Worm (Caenorhabditis elegans) whole organism, early embryonic: ENCODE measurements around the gene ras-1.

ENCODE experiments used
- B0310.2 ChIP-seq: sonication (generic microtip); optimal IDR thresholded peaks from 2 replicates; lab custom pipeline; 2016; ENCODE audit warnings: mild to moderate bottlenecking, missing genetic modification characterization, missing compliant biosample characterization
- F13C5.2 ChIP-seq: sonication (generic microtip); optimal IDR thresholded peaks from 2 replicates; lab custom pipeline; 2017; ENCODE audit warnings: mild to moderate bottlenecking, missing genetic modification characterization, inconsistent platforms, missing compliant biosample characterization
- aly-1 ChIP-seq: sonication (generic microtip); optimal IDR thresholded peaks from 2 replicates; lab custom pipeline; 2016; ENCODE audit warnings: missing genetic modification characterization, missing compliant biosample characterization
- ama-1 ChIP-seq: fragments of 150-350 bp; optimal IDR thresholded peaks from 2 replicates; lab custom pipeline; 2014
- ceh-13 ChIP-seq: fragments of 200-800 bp; sonication (Bioruptor generic); optimal IDR thresholded peaks from 2 replicates; lab custom pipeline; 2018; ENCODE audit warnings: mild to moderate bottlenecking, missing genetic modification characterization, missing compliant biosample characterization
- ceh-36 ChIP-seq: sonication (generic microtip); optimal IDR thresholded peaks from 2 replicates; lab custom pipeline; 2016; ENCODE audit warnings: missing genetic modification characterization, inconsistent platforms, missing compliant biosample characterization
- ets-7 ChIP-seq: sonication (generic microtip); optimal IDR thresholded peaks from 2 replicates; lab custom pipeline; 2016; ENCODE audit warnings: missing genotype, missing genetic modification characterization, missing compliant biosample characterization
- flt-1 ChIP-seq: fragments of 200-800 bp; sonication (Bioruptor generic); IDR thresholded peaks from 2 replicates; pipeline ENCODE4 v1.3.6; 2022; ENCODE audit warnings: missing genetic modification characterization, missing compliant biosample characterization
- hmbx-1 ChIP-seq: sonication (generic microtip); optimal IDR thresholded peaks from 2 replicates; lab custom pipeline; 2016; ENCODE audit warnings: mild to moderate bottlenecking, missing genetic modification characterization, missing compliant biosample characterization
- hmg-4 ChIP-seq: fragments of 200-800 bp; sonication (Bioruptor generic); optimal IDR thresholded peaks from 2 replicates; lab custom pipeline; 2018; ENCODE audit warnings: mild to moderate bottlenecking, missing genetic modification characterization, missing compliant biosample characterization
- hnd-1 ChIP-seq: sonication (generic microtip); optimal IDR thresholded peaks from 2 replicates; lab custom pipeline; 2016; ENCODE audit warnings: missing genetic modification characterization, missing compliant biosample characterization
- pes-1 ChIP-seq: fragments of 200-800 bp; sonication (Bioruptor generic); IDR thresholded peaks from 2 replicates; pipeline ENCODE4 v1.3.6; 2022; ENCODE audit warnings: missing genetic modification reagents, missing genetic modification characterization, missing compliant biosample characterization
- scrt-1 ChIP-seq: fragments of 200-800 bp; sonication (Bioruptor generic); IDR thresholded peaks from 2 replicates; pipeline ENCODE4 v1.3.6; 2022; ENCODE audit warnings: missing genetic modification characterization, missing compliant biosample characterization
- sea-1 ChIP-seq: fragments of 200-800 bp; sonication (Bioruptor generic); conservative IDR thresholded peaks from 2 replicates; pipeline ENCODE4 v1.3.6; 2022; ENCODE audit warnings: missing genetic modification characterization, missing compliant biosample characterization
- tbx-11 ChIP-seq: fragments of 200-800 bp; sonication (Bioruptor generic); IDR thresholded peaks from 2 replicates; pipeline ENCODE4 v1.3.6; 2022; ENCODE audit warnings: missing genetic modification characterization, missing compliant biosample characterization
- tbx-37 ChIP-seq: fragments of 200-800 bp; sonication (Bioruptor generic); conservative IDR thresholded peaks from 2 replicates; pipeline ENCODE4 v1.3.6; 2022; ENCODE audit warnings: missing genetic modification reagents, missing genetic modification characterization, missing compliant biosample characterization
- tra-4 ChIP-seq: sonication (generic microtip); optimal IDR thresholded peaks from 2 replicates; lab custom pipeline; 2017; ENCODE audit warnings: missing genetic modification characterization, missing compliant biosample characterization

The ras-1 gene

ce11 chrII:12352115-12352514, at the start of gene ras-1:
TSS of gene ras-1 (minus strand) at chrII:12352243.
- TF ChIP-seq pes-1 (GFP tag; lab: Robert Waterston, UW) (no peak), ets-7 (tag; lab: Kevin White, UChicago) (no peak), ceh-36 (tag; lab: Kevin White, UChicago) (no peak), tra-4 (tag; lab: Kevin White, UChicago) (no peak), scrt-1 (GFP tag; lab: Robert Waterston, UW) (no peak)

ce11 chrII:12401791-12402190, 49.7 kb upstream of the ras-1 start, which contains the start of gene sre-29:
TSS of gene sre-29 (minus strand) at chrII:12401891.
- TF ChIP-seq F13C5.2 (tag; lab: Kevin White, UChicago) = no peak
- no peak for TF ChIP-seq B0310.2 (tag; lab: Kevin White, UChicago)
- TF ChIP-seq scrt-1 (GFP tag; lab: Robert Waterston, UW) = no peak
- TF ChIP-seq pes-1 (GFP tag; lab: Robert Waterston, UW) = no peak
- TF ChIP-seq tbx-11 = no peak
- TF ChIP-seq flt-1 (GFP tag; lab: Robert Waterston, UW) = no peak
- TF ChIP-seq hmg-4 = no peak
- TF ChIP-seq ama-1 (lab: Kevin White, UChicago) = no peak
- TF ChIP-seq aly-1 = no peak
- TF ChIP-seq sea-1 (GFP tag; lab: Robert Waterston, UW) = no peak
- TF ChIP-seq ceh-36 (tag; lab: Kevin White, UChicago) = no peak
- no peak for TF ChIP-seq hmbx-1 (tag; lab: Kevin White, UChicago)
- no peak for TF ChIP-seq ceh-13 (GFP tag; lab: Kevin White, UChicago)
- TF ChIP-seq tbx-37 = no peak

ce11 chrII:12397656-12398055, 45.6 kb upstream of the ras-1 start, which contains the start of gene F57G9.7:
TSS of gene F57G9.7 (minus strand) at chrII:12397756.
- TF ChIP-seq ama-1 (lab: Kevin White, UChicago) = no peak
- no peak for TF ChIP-seq tra-4 (tag; lab: Kevin White, UChicago)
- no peak for TF ChIP-seq F13C5.2 (tag; lab: Kevin White, UChicago)
- TF ChIP-seq ets-7 (tag; lab: Kevin White, UChicago) = no peak
- TF ChIP-seq sea-1 (GFP tag; lab: Robert Waterston, UW) = no peak
- TF ChIP-seq hmg-4 = no peak
- no peak for TF ChIP-seq pes-1 (GFP tag; lab: Robert Waterston, UW)
- no peak for TF ChIP-seq tbx-37
- no peak for TF ChIP-seq hmbx-1 (tag; lab: Kevin White, UChicago)
- TF ChIP-seq ceh-13 (GFP tag; lab: Kevin White, UChicago) = no peak
- TF ChIP-seq scrt-1 (GFP tag; lab: Robert Waterston, UW) = no peak
- no peak for TF ChIP-seq B0310.2 (tag; lab: Kevin White, UChicago)
- no peak for TF ChIP-seq tbx-11
- TF ChIP-seq flt-1 (GFP tag; lab: Robert Waterston, UW) = no peak

- no peak for TF ChIP-seq B0310.2 (tag; lab: Kevin White, UChicago)
- no peak for TF ChIP-seq ceh-13 (GFP tag; lab: Kevin White, UChicago)
- TF ChIP-seq pes-1 (GFP tag; lab: Robert Waterston, UW) = no peak
- TF ChIP-seq aly-1 = no peak
- TF ChIP-seq F13C5.2 (tag; lab: Kevin White, UChicago) = no peak
- TF ChIP-seq sea-1 (GFP tag; lab: Robert Waterston, UW) = no peak
- TF ChIP-seq ama-1 (lab: Kevin White, UChicago) = no peak
- TF ChIP-seq ceh-36 (tag; lab: Kevin White, UChicago) = no peak
- no peak for TF ChIP-seq hnd-1 (tag; lab: Kevin White, UChicago)
- no peak for TF ChIP-seq tbx-37
- TF ChIP-seq flt-1 (GFP tag; lab: Robert Waterston, UW) = no peak
- TF ChIP-seq tbx-11 = no peak
- no peak for TF ChIP-seq hmbx-1 (tag; lab: Kevin White, UChicago)
- TF ChIP-seq ets-7 (tag; lab: Kevin White, UChicago) = no peak
- no peak for TF ChIP-seq scrt-1 (GFP tag; lab: Robert Waterston, UW)
Observed at ce11 chrII:12394138-12394537, 42.1 kb upstream of the ras-1 start.

- TF ChIP-seq hmg-4 = no peak
- no peak for TF ChIP-seq aly-1
- no peak for TF ChIP-seq hnd-1 (tag; lab: Kevin White, UChicago)
- TF ChIP-seq ceh-13 (GFP tag; lab: Kevin White, UChicago) = no peak
- TF ChIP-seq pes-1 (GFP tag; lab: Robert Waterston, UW) = no peak
- TF ChIP-seq tra-4 (tag; lab: Kevin White, UChicago) = no peak
- TF ChIP-seq B0310.2 (tag; lab: Kevin White, UChicago) = no peak
- TF ChIP-seq flt-1 (GFP tag; lab: Robert Waterston, UW) = no peak
- TF ChIP-seq sea-1 (GFP tag; lab: Robert Waterston, UW) = no peak
- TF ChIP-seq scrt-1 (GFP tag; lab: Robert Waterston, UW) = no peak
- TF ChIP-seq F13C5.2 (tag; lab: Kevin White, UChicago) = no peak
- no peak for TF ChIP-seq ama-1 (lab: Kevin White, UChicago)
- no peak for TF ChIP-seq tbx-11
- TF ChIP-seq hmbx-1 (tag; lab: Kevin White, UChicago) = no peak
- no peak for TF ChIP-seq ets-7 (tag; lab: Kevin White, UChicago)
Observed at ce11 chrII:12393690-12394089, 41.6 kb upstream of the ras-1 start, which contains the start of gene Y57A10B.7. TSS of gene Y57A10B.7 (minus strand) at chrII:12393790.

- TF ChIP-seq tbx-37 = no peak
Observed at ce11 chrII:12389783-12390182, 37.7 kb upstream of the ras-1 start, which contains the start of gene Y57A10B.6. TSS of gene Y57A10B.6 (plus strand) at chrII:12390083.

- TF ChIP-seq hnd-1 (tag; lab: Kevin White, UChicago) (no peak), ets-7 (tag; lab: Kevin White, UChicago) (no peak), pes-1 (GFP tag; lab: Robert Waterston, UW) (no peak), tra-4 (tag; lab: Kevin White, UChicago) (no peak), F13C5.2 (tag; lab: Kevin White, UChicago) (no peak), hmbx-1 (tag; lab: Kevin White, UChicago) (no peak), tbx-11 (no peak), tbx-37 (no peak)
Observed at ce11 chrII:12387980-12388379, 35.9 kb upstream of the ras-1 start, which contains the start of gene sre-41. TSS of gene sre-41 (plus strand) at chrII:12388280.
